Worm (Caenorhabditis elegans) whole organism, late embryonic: Measurements from ENCODE around the gene dbn-1.

ENCODE experiments used
- C08G9.2 ChIP-seq: sonication (generic microtip); optimal IDR thresholded peaks from 2 replicates; lab custom pipeline; 2016; ENCODE audit warnings: mild to moderate bottlenecking, missing genetic modification characterization, moderate library complexity, missing compliant biosample characterization
- Y22D7AL.16 ChIP-seq: sonication (generic microtip); optimal IDR thresholded peaks from 2 replicates; lab custom pipeline; 2016; ENCODE audit warnings: missing genetic modification characterization, missing compliant biosample characterization
- ceh-19 ChIP-seq: fragments of 200-800 bp; sonication (Bioruptor generic); optimal IDR thresholded peaks from 2 replicates; lab custom pipeline; 2018; ENCODE audit warnings: mild to moderate bottlenecking, missing genetic modification characterization, missing compliant biosample characterization
- ceh-30 ChIP-seq: fragments of 150-350 bp; optimal IDR thresholded peaks from 2 replicates; lab custom pipeline; 2014; ENCODE audit warnings: missing biosample characterization, missing genetic modification characterization
- fkh-10 ChIP-seq: fragments of 150-350 bp; optimal IDR thresholded peaks from 2 replicates; lab custom pipeline; 2014; ENCODE audit warnings: missing biosample characterization, missing genetic modification reagents, missing genetic modification characterization
- gmeb-2 ChIP-seq: sonication (generic microtip); optimal IDR thresholded peaks from 2 replicates; lab custom pipeline; 2016; ENCODE audit warnings: missing genetic modification characterization, inconsistent platforms, missing compliant biosample characterization
- mec-3 ChIP-seq: sonication (generic microtip); optimal IDR thresholded peaks from 2 replicates; lab custom pipeline; 2016; ENCODE audit warnings: borderline replicate concordance, missing genetic modification characterization, missing compliant biosample characterization
- nfya-1 ChIP-seq: sonication (generic microtip); optimal IDR thresholded peaks from 2 replicates; lab custom pipeline; 2017; ENCODE audit warnings: missing genetic modification characterization, mild to moderate bottlenecking, missing compliant biosample characterization, antibody characterized with exemption, moderate library complexity
- pag-3 ChIP-seq: sonication (generic microtip); optimal IDR thresholded peaks from 2 replicates; lab custom pipeline; 2016; ENCODE audit warnings: missing compliant biosample characterization, missing genetic modification characterization, borderline replicate concordance
- pha-4 ChIP-seq: fragments of 150-350 bp; optimal IDR thresholded peaks from 2 replicates; lab custom pipeline; 2018; ENCODE audit warnings: missing biosample characterization, missing genetic modification reagents, missing genetic modification characterization
- sdc-2 ChIP-seq: sonication (generic microtip); optimal IDR thresholded peaks from 2 replicates; lab custom pipeline; 2016; ENCODE audit warnings: missing genotype, missing genetic modification characterization, missing compliant biosample characterization
- ttx-3 ChIP-seq: sonication (generic microtip); optimal IDR thresholded peaks from 2 replicates; lab custom pipeline; 2016; ENCODE audit warnings: missing genetic modification reagents, missing genetic modification characterization, missing compliant biosample characterization
- unc-42 ChIP-seq: sonication (generic microtip); optimal IDR thresholded peaks from 2 replicates; lab custom pipeline; 2016; ENCODE audit warnings: missing genotype, missing genetic modification characterization, missing compliant biosample characterization
- unc-86 ChIP-seq: sonication (generic microtip); optimal IDR thresholded peaks from 2 replicates; lab custom pipeline; 2016; ENCODE audit warnings: missing genetic modification characterization, missing compliant biosample characterization

- TF ChIP-seq unc-86 (tag; lab: Kevin White, UChicago) (no peak), mec-3 (tag; lab: Kevin White, UChicago) (no peak), Y22D7AL.16 (tag; lab: Kevin White, UChicago) (no peak), unc-42 (tag; lab: Kevin White, UChicago) (no peak), ttx-3 (no peak), nfya-1 (tag; lab: Kevin White, UChicago) (no peak), pha-4 (tag; lab: Kevin White, UChicago) (no peak), pag-3 (tag; lab: Kevin White, UChicago) (no peak), ceh-19 (GFP tag; lab: Kevin White, UChicago) (no peak), ceh-30 (tag; lab: Kevin White, UChicago) (no peak), sdc-2 (tag; lab: Kevin White, UChicago) (no peak), C08G9.2 (tag; lab: Kevin White, UChicago) (no peak), gmeb-2 (no peak), fkh-10 (GFP tag; lab: Kevin White, UChicago) (no peak)
These were observed 2.2 kb downstream of the dbn-1 start for ce11 chrIII:13759691-13760090.
